Worm (Caenorhabditis elegans): Measurements from ENCODE around the gene srh-296.

DNA sequence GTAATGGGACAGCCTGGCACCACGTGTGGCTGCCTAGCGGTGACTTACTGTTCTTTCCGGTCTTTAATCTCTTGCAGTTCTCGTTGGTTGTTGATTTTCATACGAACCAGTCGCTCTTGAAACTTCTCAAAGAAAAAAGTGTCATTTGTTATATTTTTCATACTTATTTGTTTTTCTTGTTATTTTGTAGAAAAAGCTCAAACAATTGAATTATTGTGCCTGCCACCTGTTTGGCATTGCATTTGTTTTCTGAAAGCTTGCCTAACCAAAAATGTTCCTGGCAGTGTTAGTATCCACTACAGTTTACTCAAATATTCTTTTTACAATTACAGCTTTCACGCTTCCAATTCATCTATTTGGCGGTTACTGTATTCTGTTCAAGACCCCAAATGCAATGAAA is 45.1 kb upstream of the srh-296 start, which contains the start of the genes C47A10.16 and srh-283:
- TF ChIP-seq skn-1 (tag; optimal IDR thresholded peaks at IDR 0.05): no peak
- TF ChIP-seq alr-1 (tag; optimal IDR thresholded peaks at IDR 0.05; ENCODE audit: borderline replicate concordance): no peak
- no peak for TF ChIP-seq pag-3 (tag; optimal IDR thresholded peaks at IDR 0.05; ENCODE audit: borderline replicate concordance, insufficient read depth)
- no peak for TF ChIP-seq nhr-85 (tag)
- no peak for TF ChIP-seq snpc-4 (tag; optimal IDR thresholded peaks at IDR 0.05)
- TF ChIP-seq pax-3 (tag; optimal IDR thresholded peaks at IDR 0.05): no peak
